Worm (Caenorhabditis elegans) whole organism, L4/young adult: ENCODE data around the gene F13E9.19.

ENCODE experiments used
- W03F9.2 ChIP-seq: fragments of 150-350 bp; optimal IDR thresholded peaks from 2 replicates; lab custom pipeline; 2014; ENCODE audit warnings: missing biosample characterization, missing genetic modification characterization
- him-1 ChIP-seq: sonication (generic microtip); optimal IDR thresholded peaks from 2 replicates; lab custom pipeline; 2016; ENCODE audit warnings: missing genotype, missing genetic modification reagents, missing genetic modification characterization, missing compliant biosample characterization

DNA sequence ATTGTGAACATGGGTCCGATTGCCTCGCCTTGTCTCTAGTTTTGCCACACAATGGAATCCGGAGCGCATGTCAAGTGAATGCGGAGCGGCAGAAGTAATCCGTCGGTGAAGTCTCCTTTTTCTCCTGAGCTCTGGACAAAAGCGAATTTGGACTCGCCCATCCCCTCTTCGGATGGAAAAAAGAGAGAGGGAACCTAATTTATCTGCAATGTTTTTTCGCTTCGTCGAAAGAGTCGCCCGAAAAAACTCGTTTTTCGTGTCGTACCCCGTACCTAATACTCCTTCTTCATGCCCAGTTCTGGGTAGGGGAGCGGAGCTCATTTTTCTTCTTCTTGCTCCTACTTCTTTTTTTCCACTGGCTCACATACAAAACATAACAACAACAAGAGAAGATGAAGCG is 29.0 kb upstream of the F13E9.19 start:
- TF ChIP-seq him-1 (peak; percentile 1), W03F9.2 (tag; lab: Kevin White, UChicago) (no peak)
